Worm (Caenorhabditis elegans) whole organism, young adult: ENCODE results near the gene cyp-13A6.

Experiments used
- B0336.3 ChIP-seq: fragments of 200-800 bp; sonication (Bioruptor generic); IDR thresholded peaks from 2 replicates; pipeline ENCODE4 v1.3.6; 2022; ENCODE audit warnings: missing genetic modification characterization, missing compliant biosample characterization
- F22D6.2 ChIP-seq: sonication (generic microtip); optimal IDR thresholded peaks from 2 replicates; lab custom pipeline; 2016; ENCODE audit warnings: mild to moderate bottlenecking, missing genetic modification characterization, missing compliant biosample characterization
- F33H1.4 ChIP-seq: fragments of 200-800 bp; sonication (Bioruptor generic); IDR thresholded peaks from 2 replicates; pipeline ENCODE4 v1.3.6; 2022; ENCODE audit warnings: missing genetic modification reagents, missing genetic modification characterization, missing compliant biosample characterization
- K11D2.4 ChIP-seq: fragments of 200-800 bp; sonication (Bioruptor generic); IDR thresholded peaks from 2 replicates; pipeline ENCODE4 v1.3.6; 2022; ENCODE audit warnings: missing genetic modification reagents, missing genetic modification characterization, missing compliant biosample characterization
- ZK185.1 ChIP-seq: sonication (generic microtip); optimal IDR thresholded peaks from 2 replicates; lab custom pipeline; 2016; ENCODE audit warnings: mild to moderate bottlenecking, missing genetic modification characterization, missing compliant biosample characterization; ENCODE audit not compliant: poor library complexity, severe bottlenecking
- akir-1 ChIP-seq: fragments of 200-800 bp; sonication (Bioruptor generic); optimal IDR thresholded peaks from 2 replicates; lab custom pipeline; 2018; ENCODE audit warnings: mild to moderate bottlenecking, missing genetic modification characterization, moderate library complexity, missing compliant biosample characterization
- athp-1 ChIP-seq: sonication (generic microtip); optimal IDR thresholded peaks from 2 replicates; lab custom pipeline; 2017; ENCODE audit warnings: mild to moderate bottlenecking, missing genetic modification characterization, missing compliant biosample characterization
- attf-3 ChIP-seq: fragments of 200-800 bp; sonication (Bioruptor generic); conservative IDR thresholded peaks from 2 replicates; pipeline ENCODE4 v1.3.6; 2022; ENCODE audit warnings: missing genetic modification reagents, missing genetic modification characterization, missing compliant biosample characterization
- attf-5 ChIP-seq: fragments of 200-800 bp; sonication (Bioruptor generic); optimal IDR thresholded peaks from 2 replicates; lab custom pipeline; 2018; ENCODE audit warnings: mild to moderate bottlenecking, missing genetic modification characterization, missing compliant biosample characterization
- ccch-3 ChIP-seq: fragments of 200-800 bp; sonication (Bioruptor generic); optimal IDR thresholded peaks from 2 replicates; lab custom pipeline; 2018; ENCODE audit warnings: mild to moderate bottlenecking, missing genetic modification characterization, missing compliant biosample characterization
- cebp-2 ChIP-seq: fragments of 200-800 bp; sonication (Bioruptor generic); IDR thresholded peaks from 2 replicates; pipeline ENCODE4 v1.3.6; 2022; ENCODE audit warnings: missing genetic modification characterization, missing compliant biosample characterization
- ceh-100 ChIP-seq: fragments of 200-800 bp; sonication (Bioruptor generic); IDR thresholded peaks from 2 replicates; pipeline ENCODE4 v1.3.6; 2022; ENCODE audit warnings: missing genetic modification reagents, missing genetic modification characterization, missing compliant biosample characterization
- ceh-79 ChIP-seq: sonication (generic microtip); optimal IDR thresholded peaks from 2 replicates; lab custom pipeline; 2017; ENCODE audit warnings: mild to moderate bottlenecking, missing genetic modification characterization, missing compliant biosample characterization
- dox-1 ChIP-seq: fragments of 200-800 bp; sonication (Bioruptor generic); IDR thresholded peaks from 2 replicates; pipeline ENCODE4 v1.3.6; 2022; ENCODE audit warnings: missing genetic modification reagents, missing genetic modification characterization, missing compliant biosample characterization
- dpl-1 ChIP-seq: fragments of 150-350 bp; optimal IDR thresholded peaks from 2 replicates; lab custom pipeline; 2014; ENCODE audit warnings: missing biosample characterization, missing genetic modification reagents, missing genetic modification characterization
- him-1 ChIP-seq: sonication (generic microtip); optimal IDR thresholded peaks from 2 replicates; lab custom pipeline; 2016; ENCODE audit warnings: missing genotype, missing genetic modification reagents, missing genetic modification characterization, missing compliant biosample characterization
- hmg-1.2 ChIP-seq: fragments of 200-800 bp; sonication (Bioruptor generic); IDR thresholded peaks from 2 replicates; pipeline ENCODE4 v1.3.6; 2022; ENCODE audit warnings: missing genetic modification reagents, missing genetic modification characterization, missing compliant biosample characterization
- hmg-20 ChIP-seq: fragments of 200-800 bp; sonication (Bioruptor generic); IDR thresholded peaks from 2 replicates; pipeline ENCODE4 v1.3.6; 2022; ENCODE audit warnings: missing genetic modification reagents, missing genetic modification characterization, missing compliant biosample characterization
- let-526 ChIP-seq: fragments of 200-800 bp; sonication (Bioruptor generic); IDR thresholded peaks from 2 replicates; pipeline ENCODE4 v1.3.6; 2022; ENCODE audit warnings: missing genetic modification reagents, missing genetic modification characterization, missing compliant biosample characterization
- lin-26 ChIP-seq: fragments of 200-800 bp; sonication (Bioruptor generic); IDR thresholded peaks from 2 replicates; pipeline ENCODE4 v1.3.6; 2022; ENCODE audit warnings: missing genetic modification reagents, missing genetic modification characterization, missing compliant biosample characterization
- lin-40 ChIP-seq: sonication (generic microtip); optimal IDR thresholded peaks from 2 replicates; lab custom pipeline; 2016; ENCODE audit warnings: missing genetic modification characterization, mild to moderate bottlenecking, missing compliant biosample characterization, missing genotype, missing genetic modification reagents
- madf-8 ChIP-seq: fragments of 200-800 bp; sonication (Bioruptor generic); conservative IDR thresholded peaks from 2 replicates; pipeline ENCODE4 v1.3.6; 2022; ENCODE audit warnings: missing genetic modification reagents, missing genetic modification characterization, missing compliant biosample characterization
- nfya-1 ChIP-seq: sonication (generic microtip); optimal IDR thresholded peaks from 2 replicates; lab custom pipeline; 2017; ENCODE audit warnings: antibody characterized with exemption, missing compliant biosample characterization, missing genetic modification characterization, borderline replicate concordance; ENCODE audit not compliant: insufficient read depth
- nfya-2 ChIP-seq: fragments of 200-800 bp; sonication (Bioruptor generic); IDR thresholded peaks from 2 replicates; pipeline ENCODE4 v1.3.6; 2022; ENCODE audit warnings: missing genetic modification reagents, missing genetic modification characterization, missing compliant biosample characterization
- nhr-120 ChIP-seq: fragments of 200-800 bp; sonication (Bioruptor generic); IDR thresholded peaks from 2 replicates; pipeline ENCODE4 v1.3.6; 2022; ENCODE audit warnings: missing genetic modification characterization, missing compliant biosample characterization
- nhr-179 ChIP-seq: sonication (generic microtip); optimal IDR thresholded peaks from 2 replicates; lab custom pipeline; 2016; ENCODE audit warnings: mild to moderate bottlenecking, missing genetic modification characterization, missing compliant biosample characterization
- nhr-80 ChIP-seq: sonication (generic microtip); optimal IDR thresholded peaks from 2 replicates; lab custom pipeline; 2016; ENCODE audit warnings: missing genetic modification characterization, missing compliant biosample characterization
- pbrm-1 ChIP-seq: fragments of 200-800 bp; sonication (Bioruptor generic); IDR thresholded peaks from 2 replicates; pipeline ENCODE4 v1.3.6; 2022; ENCODE audit warnings: missing genetic modification reagents, missing genetic modification characterization, missing compliant biosample characterization
- pha-4 ChIP-seq: fragments of 150-350 bp; sonication (generic microtip); optimal IDR thresholded peaks from 2 replicates; lab custom pipeline; 2014; ENCODE audit warnings: missing biosample characterization, missing genetic modification reagents, missing genetic modification characterization
- rec-8 ChIP-seq, 2 experiments: sonication (generic microtip); optimal IDR thresholded peaks; 2 replicates each; lab custom pipeline; 2016; ENCODE audit warnings: mild to moderate bottlenecking in 2 of 2, missing genetic modification characterization in 2 of 2, missing genetic modification reagents in 2 of 2, missing genotype in 2 of 2, missing biosample characterization in 1 of 2, missing compliant biosample characterization in 1 of 2, moderate library complexity in 1 of 2
- repo-1 ChIP-seq: sonication (generic microtip); optimal IDR thresholded peaks from 2 replicates; lab custom pipeline; 2017; ENCODE audit warnings: mild to moderate bottlenecking, missing genetic modification characterization, missing compliant biosample characterization
- rpc-1 ChIP-seq, 2 experiments: fragments of 150-350 bp in 1 of 2; sonication (generic microtip) in 1 of 2; optimal IDR thresholded peaks; 2 replicates each; lab custom pipeline; 2014 to 2018; ENCODE audit warnings: missing biosample characterization in 1 of 2, missing genetic modification characterization in 1 of 2, missing genetic modification reagents in 1 of 2, missing genotype in 1 of 2
- snpc-1.1 ChIP-seq: sonication (generic microtip); optimal IDR thresholded peaks from 2 replicates; lab custom pipeline; 2017; ENCODE audit warnings: missing genetic modification characterization, mild to moderate bottlenecking, missing compliant biosample characterization, antibody characterized with exemption, moderate library complexity, missing genotype, missing genetic modification reagents; ENCODE audit not compliant: insufficient read depth
- snpc-3.4 ChIP-seq: sonication (generic microtip); optimal IDR thresholded peaks from 2 replicates; lab custom pipeline; 2017; ENCODE audit warnings: missing genetic modification characterization, mild to moderate bottlenecking, missing compliant biosample characterization, antibody characterized with exemption, moderate library complexity, missing genotype, missing genetic modification reagents
- snpc-4 ChIP-seq, 5 experiments: fragments of 150-350 bp in 1 of 5; sonication (generic microtip) in 4 of 5; optimal IDR thresholded peaks; 2 replicates each; lab custom pipeline; 2014 to 2018; ENCODE audit warnings: missing genetic modification characterization in 5 of 5, missing biosample characterization in 3 of 5, antibody characterized with exemption in 2 of 5, mild to moderate bottlenecking in 2 of 5, missing compliant biosample characterization in 2 of 5, missing genotype in 2 of 5, moderate library complexity in 2 of 5, missing genetic modification reagents in 1 of 5
- somi-1 ChIP-seq: fragments of 200-800 bp; sonication (Bioruptor generic); optimal IDR thresholded peaks from 2 replicates; lab custom pipeline; 2018; ENCODE audit warnings: mild to moderate bottlenecking, missing genetic modification characterization, missing compliant biosample characterization
- sptf-2 ChIP-seq: fragments of 200-800 bp; sonication (Bioruptor generic); optimal IDR thresholded peaks from 2 replicates; lab custom pipeline; 2018; ENCODE audit warnings: mild to moderate bottlenecking, missing genetic modification characterization, missing compliant biosample characterization
- tbp1 ChIP-seq: fragments of 200-800 bp; sonication (Bioruptor generic); optimal IDR thresholded peaks from 2 replicates; lab custom pipeline; 2018; ENCODE audit warnings: mild to moderate bottlenecking, missing genetic modification characterization, missing compliant biosample characterization
- tlf-1 ChIP-seq: fragments of 200-800 bp; sonication (Bioruptor generic); optimal IDR thresholded peaks from 2 replicates; lab custom pipeline; 2018; ENCODE audit warnings: mild to moderate bottlenecking, missing genetic modification characterization, missing compliant biosample characterization
- zim-3 ChIP-seq: sonication (generic microtip); optimal IDR thresholded peaks from 2 replicates; lab custom pipeline; 2017; ENCODE audit warnings: mild to moderate bottlenecking, missing genetic modification characterization, moderate library complexity, missing compliant biosample characterization
- ztf-6 ChIP-seq: fragments of 200-800 bp; sonication (Bioruptor generic); IDR thresholded peaks from 2 replicates; pipeline ENCODE4 v1.3.6; 2022; ENCODE audit warnings: missing genetic modification reagents, missing genetic modification characterization, missing compliant biosample characterization

Gene cyp-13A6

ce11 chrII:9791185-9791584 lies 11.4 kb downstream of the cyp-13A6 start (continued):
- TF ChIP-seq attf-3 (GFP tag; lab: Robert Waterston, UW) (no peak), ZK185.1 (tag; lab: Kevin White, UChicago) (no peak), ceh-100 (GFP tag; lab: Robert Waterston, UW) (no peak), ztf-6 (GFP tag; lab: Robert Waterston, UW) (no peak), nfya-1 (tag; lab: Kevin White, UChicago) (no peak), madf-8 (GFP tag; lab: Robert Waterston, UW) (no peak), rec-8 (tag; optimal IDR thresholded peaks at IDR 0.05; lab: Kevin White, UChicago) (no peak), nhr-120 (GFP tag; lab: Robert Waterston, UW) (no peak), sptf-2 (GFP tag; lab: Kevin White, UChicago) (no peak), nhr-80 (tag; lab: Kevin White, UChicago) (peak; percentile 90)

- TF ChIP-seq K11D2.4 (GFP tag; lab: Robert Waterston, UW) (no peak), hmg-1.2 (GFP tag; lab: Robert Waterston, UW) (peak; percentile 84), lin-26 (GFP tag; lab: Robert Waterston, UW) (no peak), pbrm-1 (GFP tag; lab: Robert Waterston, UW) (no peak), snpc-3.4 (tag; lab: Kevin White, UChicago) (peak; percentile 86), somi-1 (GFP tag; lab: Kevin White, UChicago) (no peak), repo-1 (tag; lab: Kevin White, UChicago) (no peak), pha-4 (tag; lab: Kevin White, UChicago) (peak; percentile 6), him-1 (tag; lab: Kevin White, UChicago) (peak; percentile 56), tbp1 (peak; percentile 57), hmg-20 (GFP tag; lab: Robert Waterston, UW) (no peak), F33H1.4 (GFP tag; lab: Robert Waterston, UW) (peak; percentile 24; the same call in 1 of the 2 replicates), rpc-1 (optimal IDR thresholded peaks at IDR 0.05; lab: Kevin White, UChicago) (no peak), rpc-1 (tag; optimal IDR thresholded peaks at IDR 0.05; lab: Kevin White, UChicago) (peak; percentile 3), snpc-1.1 (tag; lab: Kevin White, UChicago) (peak; percentile 93), nhr-80 (tag; lab: Kevin White, UChicago) (peak; percentile 89), ztf-6 (GFP tag; lab: Robert Waterston, UW) (no peak), B0336.3 (GFP tag; lab: Robert Waterston, UW) (0 out of 2 replicates have a peak, but pooled peaks have one; percentile 27), snpc-4 (GFP tag; optimal IDR thresholded peaks at IDR 0.05; lab: Kevin White, UChicago) (peak; percentile 93), snpc-4 (tag; optimal IDR thresholded peaks at IDR 0.05; lab: Kevin White, UChicago) (peak; percentile 94 to 98 (median 96)), lin-40 (tag; lab: Kevin White, UChicago) (no peak)
- TF ChIP-seq, all 124 proteins: peak for 11
Observed at ce11 chrII:9787395-9788152, 15.0 kb downstream of the cyp-13A6 start, which contains the start of gene cyp-13A2. cyp-13A2 (minus strand) TSS chrII:9787629.

- TF ChIP-seq zim-3 (no peak), nhr-80 (tag; lab: Kevin White, UChicago) (no peak), repo-1 (tag; lab: Kevin White, UChicago) (no peak)
Observed at ce11 chrII:9786215-9786614, 16.4 kb downstream of the cyp-13A6 start.

- no peak for TF ChIP-seq tlf-1
- TF ChIP-seq nfya-2 = no peak
- no peak for TF ChIP-seq ccch-3 (GFP tag; lab: Kevin White, UChicago)
- no peak for TF ChIP-seq dpl-1
- TF ChIP-seq akir-1 (GFP tag; lab: Kevin White, UChicago) = no peak
- no peak for TF ChIP-seq dox-1 (GFP tag; lab: Robert Waterston, UW)
- no peak for TF ChIP-seq attf-5 (GFP tag; lab: Kevin White, UChicago)
- no peak for TF ChIP-seq athp-1 (tag; lab: Kevin White, UChicago)
- TF ChIP-seq nhr-179 = no peak
- TF ChIP-seq let-526 (GFP tag; lab: Robert Waterston, UW) = no peak
- TF ChIP-seq ceh-79 (tag; lab: Kevin White, UChicago) = no peak
- TF ChIP-seq cebp-2 (GFP tag; lab: Robert Waterston, UW) = no peak
- no peak for TF ChIP-seq F22D6.2
Observed at ce11 chrII:9782337-9782736, 20.3 kb downstream of the cyp-13A6 start, which contains the start of gene T10B9.14. T10B9.14 (minus strand) TSS chrII:9782437.
